Worm (Caenorhabditis elegans) whole organism, L3 larva: ENCODE data around the gene F35D11.3.

Experiments
- nhr-28 ChIP-seq: fragments of 150-350 bp; optimal IDR thresholded peaks from 2 replicates; lab custom pipeline; 2014; ENCODE audit warnings: missing biosample characterization, missing genetic modification characterization
- nhr-77 ChIP-seq: fragments of 150-350 bp; optimal IDR thresholded peaks from 2 replicates; lab custom pipeline; 2014; ENCODE audit warnings: missing biosample characterization, missing genetic modification characterization

DNA sequence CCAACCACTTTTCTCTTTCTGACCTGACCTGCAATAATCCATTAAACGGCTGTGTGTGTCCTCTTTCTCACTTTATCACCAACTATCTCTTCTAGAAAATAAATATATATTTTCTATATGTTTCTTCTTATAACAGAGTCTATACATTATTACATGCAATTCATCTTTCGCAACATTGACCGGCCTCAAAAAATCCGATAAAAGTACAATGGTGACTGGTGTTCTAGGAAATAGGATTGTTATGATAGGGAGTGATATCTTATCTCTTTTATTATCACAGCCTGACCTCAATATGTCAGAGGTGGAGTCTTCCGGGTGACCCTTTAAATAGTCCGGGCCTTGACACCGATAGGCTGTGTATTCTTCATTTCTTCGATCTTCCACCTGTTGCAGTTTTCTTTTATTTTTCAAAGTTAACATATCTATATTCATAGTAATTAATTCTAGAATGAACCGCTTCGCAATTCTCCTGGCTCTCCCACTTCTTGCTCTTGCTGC, 45.6 kb upstream of the F35D11.3 start, which contains the start of gene dao-2:
- TF ChIP-seq nhr-28 (tag; lab: Kevin White, UChicago) (no peak), nhr-77 (tag; lab: Kevin White, UChicago) (no peak)
